Worm (Caenorhabditis elegans) whole organism, midembryonic: ENCODE results near the gene skr-5.

Source experiments
- T22C8.4 ChIP-seq: fragments of 200-800 bp; sonication (Bioruptor generic); IDR thresholded peaks from 2 replicates; pipeline ENCODE4 v1.3.6; 2022; ENCODE audit warnings: missing genetic modification characterization, missing compliant biosample characterization
- cog-1 ChIP-seq: sonication (generic microtip); optimal IDR thresholded peaks from 2 replicates; lab custom pipeline; 2016; ENCODE audit warnings: missing genetic modification characterization, missing compliant biosample characterization
- flt-1 ChIP-seq: fragments of 200-800 bp; sonication (Bioruptor generic); IDR thresholded peaks from 2 replicates; pipeline ENCODE4 v1.3.6; 2022; ENCODE audit warnings: missing genetic modification characterization, missing compliant biosample characterization
- klf-2 ChIP-seq: fragments of 200-800 bp; sonication (Bioruptor generic); conservative IDR thresholded peaks from 2 replicates; pipeline ENCODE4 v1.3.6; 2022; ENCODE audit warnings: missing genetic modification reagents, missing genetic modification characterization, missing compliant biosample characterization
- med-1 ChIP-seq: sonication (generic microtip); optimal IDR thresholded peaks from 2 replicates; lab custom pipeline; 2017; ENCODE audit warnings: missing genetic modification characterization, mild to moderate bottlenecking, missing compliant biosample characterization, antibody characterized with exemption, missing genetic modification reagents; ENCODE audit not compliant: insufficient read depth
- ref-1 ChIP-seq: fragments of 200-800 bp; sonication (Bioruptor generic); conservative IDR thresholded peaks from 2 replicates; pipeline ENCODE4 v1.3.6; 2022; ENCODE audit warnings: missing genetic modification reagents, missing genetic modification characterization, missing compliant biosample characterization
- ztf-23 ChIP-seq: fragments of 200-800 bp; sonication (Bioruptor generic); IDR thresholded peaks from 2 replicates; pipeline ENCODE4 v1.3.6; 2022; ENCODE audit warnings: missing genetic modification reagents, missing genetic modification characterization, missing compliant biosample characterization

- TF ChIP-seq klf-2 (GFP tag; lab: Robert Waterston, UW) (no peak), med-1 (GFP tag; lab: Kevin White, UChicago) (no peak), ref-1 (GFP tag; lab: Robert Waterston, UW) (no peak), cog-1 (tag; lab: Kevin White, UChicago) (no peak), ztf-23 (GFP tag; lab: Robert Waterston, UW) (no peak), flt-1 (GFP tag; lab: Robert Waterston, UW) (no peak), T22C8.4 (no peak)
Measured at ce11 chrV:17339349-17339748, 8.4 kb upstream of the skr-5 start.
